Worm (Caenorhabditis elegans) whole organism, early embryonic: ENCODE data around the gene fbxb-33.

Source experiments
- ama-1 ChIP-seq: fragments of 150-350 bp; optimal IDR thresholded peaks from 2 replicates; lab custom pipeline; 2014
- flt-1 ChIP-seq: fragments of 200-800 bp; sonication (Bioruptor generic); IDR thresholded peaks from 2 replicates; pipeline ENCODE4 v1.3.6; 2022; ENCODE audit warnings: missing genetic modification characterization, missing compliant biosample characterization
- hmg-4 ChIP-seq: fragments of 200-800 bp; sonication (Bioruptor generic); optimal IDR thresholded peaks from 2 replicates; lab custom pipeline; 2018; ENCODE audit warnings: mild to moderate bottlenecking, missing genetic modification characterization, missing compliant biosample characterization
- scrt-1 ChIP-seq: fragments of 200-800 bp; sonication (Bioruptor generic); IDR thresholded peaks from 2 replicates; pipeline ENCODE4 v1.3.6; 2022; ENCODE audit warnings: missing genetic modification characterization, missing compliant biosample characterization
- sea-1 ChIP-seq: fragments of 200-800 bp; sonication (Bioruptor generic); conservative IDR thresholded peaks from 2 replicates; pipeline ENCODE4 v1.3.6; 2022; ENCODE audit warnings: missing genetic modification characterization, missing compliant biosample characterization
- tra-4 ChIP-seq: sonication (generic microtip); optimal IDR thresholded peaks from 2 replicates; lab custom pipeline; 2017; ENCODE audit warnings: missing genetic modification characterization, missing compliant biosample characterization

ce11 chrII:3641197-3641596 is 6.0 kb upstream of the fbxb-33 start, which contains the start of gene M151.1:
- TF ChIP-seq ama-1 (lab: Kevin White, UChicago) (no peak), scrt-1 (GFP tag; lab: Robert Waterston, UW) (no peak), tra-4 (tag; lab: Kevin White, UChicago) (no peak), flt-1 (GFP tag; lab: Robert Waterston, UW) (no peak), sea-1 (no peak), hmg-4 (GFP tag; lab: Kevin White, UChicago) (no peak)
